Worm (Caenorhabditis elegans) whole organism, L4 larva: Measurements from ENCODE around the gene fbxb-9.

Experiments
- hlh-30 ChIP-seq: sonication (generic microtip); optimal IDR thresholded peaks from 2 replicates; lab custom pipeline; 2017; ENCODE audit warnings: antibody characterized with exemption, mild to moderate bottlenecking, missing genetic modification characterization, missing compliant biosample characterization; ENCODE audit not compliant: insufficient read depth
- nhr-11 ChIP-seq: fragments of 150-350 bp; optimal IDR thresholded peaks from 2 replicates; lab custom pipeline; 2014; ENCODE audit warnings: missing biosample characterization, missing genetic modification characterization
- nhr-237 ChIP-seq: sonication (generic microtip); optimal IDR thresholded peaks from 2 replicates; lab custom pipeline; 2017; ENCODE audit warnings: missing biosample characterization, missing genetic modification characterization
- nhr-25 ChIP-seq: sonication (generic microtip); optimal IDR thresholded peaks from 2 replicates; lab custom pipeline; 2017; ENCODE audit warnings: missing genetic modification characterization, mild to moderate bottlenecking, missing compliant biosample characterization, antibody characterized with exemption, moderate library complexity, borderline replicate concordance; ENCODE audit not compliant: insufficient read depth
- nhr-6 ChIP-seq: fragments of 150-350 bp; optimal IDR thresholded peaks from 2 replicates; lab custom pipeline; 2014; ENCODE audit warnings: missing biosample characterization, missing genetic modification characterization
- nhr-77 ChIP-seq: fragments of 150-350 bp; optimal IDR thresholded peaks from 2 replicates; lab custom pipeline; 2014; ENCODE audit warnings: missing biosample characterization, missing genetic modification characterization

DNA sequence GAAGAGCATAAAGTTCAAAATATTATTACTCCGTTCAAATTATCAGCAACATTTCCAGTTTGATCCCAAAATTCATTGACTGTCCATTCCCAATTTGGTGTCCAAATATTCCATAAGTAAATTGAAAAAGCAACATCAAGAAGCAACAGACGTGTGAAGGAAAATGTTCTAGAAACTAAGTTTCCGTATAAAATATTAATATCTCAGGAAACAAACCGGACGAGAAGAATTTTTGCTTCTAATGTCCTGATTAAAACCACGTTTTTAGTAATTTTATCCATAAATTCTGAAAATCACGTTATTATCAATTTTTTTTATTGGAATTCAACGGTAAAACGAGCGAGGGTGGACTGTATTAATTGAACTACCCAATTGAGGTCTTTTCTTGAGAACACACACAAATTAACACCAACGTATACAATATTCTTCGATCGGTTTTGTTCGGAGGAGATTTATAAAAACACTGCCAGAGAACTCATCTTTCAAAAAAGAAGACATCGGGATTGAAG, 15.3 kb downstream of the fbxb-9 start, which contains the start of gene pigq-1:
- TF ChIP-seq hlh-30 (tag; lab: Kevin White, UChicago) (no peak), nhr-6 (tag; lab: Kevin White, UChicago) (no peak), nhr-11 (tag; lab: Kevin White, UChicago) (no peak), nhr-25 (tag; lab: Kevin White, UChicago) (no peak), nhr-237 (peak; percentile 16), nhr-77 (tag; lab: Kevin White, UChicago) (no peak)
